Fruit fly (Drosophila melanogaster) whole organism, wandering third instar larva: Measurements from ENCODE around the gene LUBEL.

Experiments
- Hnf4 ChIP-seq: fragments of 200-800 bp; sonication (Bioruptor generic); optimal IDR thresholded peaks from 2 replicates; lab custom pipeline; 2016; ENCODE audit warnings: missing biosample characterization, mild to moderate bottlenecking, missing genetic modification characterization
- Myc ChIP-seq: fragments of >200 bp; optimal IDR thresholded peaks from 2 replicates; lab custom pipeline; 2017
- fru ChIP-seq: fragments of 200-800 bp; sonication (Bioruptor generic); optimal IDR thresholded peaks from 3 replicates; lab custom pipeline; 2016; ENCODE audit warnings: missing biosample characterization, mild to moderate bottlenecking, missing genetic modification characterization
- sv ChIP-seq: fragments of 200-800 bp; sonication (Bioruptor generic); optimal IDR thresholded peaks from 3 replicates; lab custom pipeline; 2016; ENCODE audit warnings: missing biosample characterization, missing genetic modification characterization

dm6 chr2L:6789358-6789757 is 16.8 kb upstream of the LUBEL start:
- TF ChIP-seq Myc (no peak), fru (GFP tag; lab: Kevin White, UChicago) (no peak), sv (GFP tag; lab: Kevin White, UChicago) (no peak), Hnf4 (GFP tag; lab: Kevin White, UChicago) (no peak)
